Worm (Caenorhabditis elegans) whole organism, young adult: ENCODE results near the gene mau-8.

Experiments
- Y79H2A.3 ChIP-seq: fragments of 200-800 bp; sonication (Bioruptor generic); conservative IDR thresholded peaks from 2 replicates; pipeline ENCODE4 v1.3.6; 2022; ENCODE audit warnings: missing genetic modification reagents, missing genetic modification characterization, missing compliant biosample characterization
- lir-1 ChIP-seq: fragments of 200-800 bp; sonication (Bioruptor generic); conservative IDR thresholded peaks from 2 replicates; pipeline ENCODE4 v1.3.6; 2022; ENCODE audit warnings: missing genetic modification reagents, missing genetic modification characterization, missing compliant biosample characterization

ce11 chrIV:13383763-13384436 lies 6.1 kb downstream of the mau-8 start, which contains the start of gene rab-19:
- no peak for TF ChIP-seq Y79H2A.3 (GFP tag; lab: Robert Waterston, UW)
- TF ChIP-seq lir-1: no peak
